Worm (Caenorhabditis elegans) whole organism, L4 larva: Measurements from ENCODE around the gene F11D5.7.

Experiments used
- ZK337.2 ChIP-seq: fragments of 200-800 bp; sonication (Bioruptor generic); IDR thresholded peaks from 2 replicates; pipeline ENCODE4 v1.3.6; 2022; ENCODE audit warnings: missing genetic modification reagents, missing genetic modification characterization, missing compliant biosample characterization
- ceh-82 ChIP-seq: sonication (generic microtip); optimal IDR thresholded peaks from 2 replicates; lab custom pipeline; 2017; ENCODE audit warnings: missing biosample characterization, missing genetic modification characterization
- daf-19 ChIP-seq: fragments of 200-800 bp; sonication (Bioruptor generic); conservative IDR thresholded peaks from 2 replicates; pipeline ENCODE4 v1.3.6; 2022; ENCODE audit warnings: missing genetic modification characterization, missing compliant biosample characterization
- dpl-1 ChIP-seq: fragments of 150-350 bp; optimal IDR thresholded peaks from 2 replicates; lab custom pipeline; 2014; ENCODE audit warnings: missing biosample characterization, missing genetic modification reagents, missing genetic modification characterization
- duxl-1 ChIP-seq: sonication (generic microtip); optimal IDR thresholded peaks from 2 replicates; lab custom pipeline; 2016; ENCODE audit warnings: mild to moderate bottlenecking, missing genetic modification characterization, moderate library complexity, missing compliant biosample characterization; ENCODE audit not compliant: poor library complexity
- fkh-10 ChIP-seq: fragments of 150-350 bp; optimal IDR thresholded peaks from 2 replicates; lab custom pipeline; 2014; ENCODE audit warnings: missing biosample characterization, missing genetic modification reagents, missing genetic modification characterization
- lin-15B ChIP-seq: fragments of 150-350 bp; sonication (generic microtip); optimal IDR thresholded peaks from 3 replicates; lab custom pipeline; 2014; ENCODE audit warnings: missing biosample characterization, missing genetic modification characterization
- lir-3 ChIP-seq: sonication (generic microtip); optimal IDR thresholded peaks from 2 replicates; lab custom pipeline; 2016; ENCODE audit warnings: mild to moderate bottlenecking, missing genetic modification characterization, missing compliant biosample characterization
- mdt-29 ChIP-seq: fragments of 200-800 bp; sonication (Bioruptor generic); IDR thresholded peaks from 2 replicates; pipeline ENCODE4 v1.3.6; 2022; ENCODE audit warnings: missing genetic modification reagents, missing genetic modification characterization, missing compliant biosample characterization
- nhr-237 ChIP-seq: sonication (generic microtip); optimal IDR thresholded peaks from 2 replicates; lab custom pipeline; 2017; ENCODE audit warnings: missing biosample characterization, missing genetic modification characterization
- skn-1 ChIP-seq: fragments of 150-350 bp; optimal IDR thresholded peaks from 2 replicates; lab custom pipeline; 2014; ENCODE audit warnings: missing biosample characterization, missing genetic modification characterization
- snpc-4 ChIP-seq: fragments of 150-350 bp; optimal IDR thresholded peaks from 2 replicates; lab custom pipeline; 2014; ENCODE audit warnings: missing biosample characterization, missing genetic modification characterization
- unc-62 ChIP-seq, 3 experiments: fragments of 150-350 bp in 1 of 3; sonication (generic microtip); optimal IDR thresholded peaks in 2 of 3; peaks in 1 of 3; 1 replicate in 1 of 3; 2 replicates in 2 of 3; lab custom pipeline; 2014 to 2017; ENCODE audit warnings: missing biosample characterization in 3 of 3, missing genetic modification characterization in 3 of 3, missing genetic modification reagents in 3 of 3, missing genotype in 1 of 3

ce11 chrX:3258842-3259241 is 45.3 kb upstream of the F11D5.7 start, which contains the start of gene lbp-1:
- TF ChIP-seq lin-15B (tag; lab: Kevin White, UChicago) (no peak), daf-19 (no peak), unc-62 (GFP tag; optimal IDR thresholded peaks at IDR 0.05 in 1 of 2; lab: Kevin White, UChicago) (no peak), unc-62 (tag; optimal IDR thresholded peaks at IDR 0.05; lab: Kevin White, UChicago) (no peak), nhr-237 (no peak), fkh-10 (no peak), mdt-29 (GFP tag; lab: Robert Waterston, UW) (no peak), ZK337.2 (GFP tag; lab: Robert Waterston, UW) (no peak), duxl-1 (tag; lab: Kevin White, UChicago) (no peak), snpc-4 (tag; lab: Kevin White, UChicago) (no peak), lir-3 (tag; lab: Kevin White, UChicago) (no peak), dpl-1 (no peak), ceh-82 (tag; lab: Kevin White, UChicago) (no peak), skn-1 (no peak)
